Fruit fly (Drosophila melanogaster) whole organism, embryonic: ENCODE data around the gene CG1246.
A peak's percentile ranks its signal among the peaks of the same experiment; 100 is the strongest.

Experiments used
- Aef1 ChIP-seq: fragments of 200-800 bp; sonication (Bioruptor generic); IDR thresholded peaks from 3 replicates; pipeline ENCODE4 v1.3.6; 2022; ENCODE audit warnings: missing biosample characterization, missing genetic modification characterization
- CG12104 ChIP-seq: fragments of 200-800 bp; sonication (Bioruptor generic); optimal IDR thresholded peaks from 3 replicates; lab custom pipeline; 2016; ENCODE audit warnings: missing biosample characterization, missing genetic modification characterization
- CG12219 ChIP-seq: fragments of 200-800 bp; sonication (Bioruptor generic); optimal IDR thresholded peaks from 3 replicates; lab custom pipeline; 2018; ENCODE audit warnings: missing biosample characterization, mild to moderate bottlenecking, missing genetic modification characterization
- CG2120 ChIP-seq: fragments of 200-800 bp; sonication (Bioruptor generic); optimal IDR thresholded peaks from 3 replicates; lab custom pipeline; 2016; ENCODE audit warnings: missing biosample characterization, missing genetic modification characterization
- CG3838 ChIP-seq: fragments of 200-800 bp; sonication (Bioruptor generic); optimal IDR thresholded peaks from 3 replicates; lab custom pipeline; 2016; ENCODE audit warnings: missing biosample characterization, missing genetic modification characterization
- CG4360 ChIP-seq: fragments of 200-800 bp; sonication (Bioruptor generic); IDR thresholded peaks from 2 replicates; pipeline ENCODE4 v1.3.6; 2022; ENCODE audit warnings: missing biosample characterization, missing genetic modification characterization
- cg ChIP-seq: fragments of 200-800 bp; sonication (Bioruptor generic); optimal IDR thresholded peaks from 3 replicates; lab custom pipeline; 2019; ENCODE audit warnings: missing biosample characterization, mild to moderate bottlenecking, missing genetic modification characterization, moderate library complexity
- crol ChIP-seq: fragments of 200-800 bp; sonication (Bioruptor generic); IDR thresholded peaks from 2 replicates; pipeline ENCODE4 v1.3.6; 2022; ENCODE audit warnings: missing biosample characterization, missing genetic modification characterization
- h ChIP-seq: fragments of >200 bp; optimal IDR thresholded peaks from 2 replicates; lab custom pipeline; 2017

- peak; percentile 27 for TF ChIP-seq CG2120
- no peak for TF ChIP-seq Aef1 (GFP tag; lab: Robert Waterston, UW)
- TF ChIP-seq CG3838 (GFP tag; lab: Kevin White, UChicago), result no peak
- no peak for TF ChIP-seq CG4360 (GFP tag; lab: Robert Waterston, UW)
- TF ChIP-seq h (lab: Kevin White, UChicago), result no peak
- no peak for TF ChIP-seq crol (GFP tag; lab: Robert Waterston, UW)
- no peak for TF ChIP-seq CG12219
- TF ChIP-seq cg (GFP tag; lab: Kevin White, UChicago), result peak; percentile 57
- TF ChIP-seq CG12104 (GFP tag; lab: Kevin White, UChicago), result no peak
Observed at dm6 chr3L:2599214-2599730, 48.6 kb upstream of the CG1246 start, which contains the start of the genes CG16985 and CG12182.
